Worm (Caenorhabditis elegans): Measurements from ENCODE around the gene ergo-1.
A peak's percentile ranks its signal among the peaks of the same experiment; 100 is the strongest.

Gene ergo-1

DNA sequence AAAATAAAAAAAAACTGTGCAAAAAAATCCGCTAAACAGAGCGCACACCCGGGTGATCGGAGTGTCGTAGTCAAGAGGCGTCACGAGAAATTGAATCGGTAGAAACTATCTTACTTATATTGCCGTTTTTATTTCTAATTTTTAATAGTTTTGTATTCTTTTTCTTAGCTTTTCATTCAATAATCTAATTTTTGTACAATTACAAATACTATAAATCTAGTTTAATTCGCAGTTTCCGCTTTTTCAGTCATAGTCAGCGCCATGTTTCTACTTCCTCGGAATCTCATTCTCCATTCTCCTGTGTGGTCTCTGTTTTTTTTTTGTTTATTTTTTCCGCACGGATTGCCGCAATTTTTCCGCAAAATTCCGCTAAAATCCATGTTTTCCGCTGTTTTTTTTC is 4.8 kb upstream of the ergo-1 start (continued):
- no peak for TF ChIP-seq nhr-12 (tag; optimal IDR thresholded peaks at IDR 0.05)
- TF ChIP-seq jun-1 (tag; optimal IDR thresholded peaks at IDR 0.05), result no peak
- TF ChIP-seq ceh-8 (GFP tag; optimal IDR thresholded peaks at IDR 0.05), result peak; percentile 26
- TF ChIP-seq mdl-1 (tag; optimal IDR thresholded peaks at IDR 0.05), result peak in 1 of 2 experiments; percentile 16
- TF ChIP-seq dpl-1 (GFP tag; optimal IDR thresholded peaks at IDR 0.05), result peak; percentile 48 to 61 (median 54)
- peak; percentile 21 for TF ChIP-seq lin-15B (tag; optimal IDR thresholded peaks at IDR 0.05)
- TF ChIP-seq lir-3 (tag; optimal IDR thresholded peaks at IDR 0.05; ENCODE audit: poor library complexity), result no peak
- TF ChIP-seq xbp-1 (tag; optimal IDR thresholded peaks at IDR 0.05), result peak; percentile 78
- no peak for TF ChIP-seq zag-1 (tag; optimal IDR thresholded peaks at IDR 0.05)
- TF ChIP-seq F16B12.6 (tag; optimal IDR thresholded peaks at IDR 0.05), result no peak
- no peak for TF ChIP-seq ets-5 (GFP tag; IDR thresholded peaks at IDR 0.05)
- TF ChIP-seq unc-62 (GFP tag; optimal IDR thresholded peaks at IDR 0.05), result no peak
- TF ChIP-seq efl-3 (GFP tag; optimal IDR thresholded peaks at IDR 0.05), result peak; percentile 49
- TF ChIP-seq tlp-1 (tag; optimal IDR thresholded peaks at IDR 0.05), result no peak
- TF ChIP-seq nhr-76 (tag; optimal IDR thresholded peaks at IDR 0.05), result no peak
- peak; percentile 31 for TF ChIP-seq lin-13 (GFP tag; optimal IDR thresholded peaks at IDR 0.05)
- TF ChIP-seq irx-1 (tag; optimal IDR thresholded peaks at IDR 0.05), result peak; percentile 81
- TF ChIP-seq egl-13 (tag; optimal IDR thresholded peaks at IDR 0.05), result peak; percentile 81
- no peak for TF ChIP-seq mef-2 (tag; optimal IDR thresholded peaks at IDR 0.05)
- no peak for TF ChIP-seq unc-30 (tag; optimal IDR thresholded peaks at IDR 0.05)
- peak; percentile 94 for TF ChIP-seq nhr-85 (tag)
- peak; percentile 59 for TF ChIP-seq elt-2 (tag; optimal IDR thresholded peaks at IDR 0.05)
- TF ChIP-seq ceh-88 (GFP tag; IDR thresholded peaks at IDR 0.05), result peak; percentile 87
- peak; percentile 13 for TF ChIP-seq zip-4 (GFP tag; optimal IDR thresholded peaks at IDR 0.05)
- TF ChIP-seq nhr-77 (tag; optimal IDR thresholded peaks at IDR 0.05), result peak; percentile 5
- peak in 1 of 2 experiments; percentile 99 for TF ChIP-seq ztf-11 (tag; optimal IDR thresholded peaks at IDR 0.05)
- no peak for TF ChIP-seq snpc-4 (tag; optimal IDR thresholded peaks at IDR 0.05)
- peak; percentile 97 for TF ChIP-seq unc-98 (GFP tag; IDR thresholded peaks at IDR 0.05)
- TF ChIP-seq alr-1 (tag; optimal IDR thresholded peaks at IDR 0.05; ENCODE audit: borderline replicate concordance), result no peak
- TF ChIP-seq nhr-84 (tag; optimal IDR thresholded peaks at IDR 0.05), result no peak
- TF ChIP-seq fos-1 (tag; optimal IDR thresholded peaks at IDR 0.05), result peak; percentile 36
- no peak for TF ChIP-seq rnt-1 (tag; optimal IDR thresholded peaks at IDR 0.05)
- peak; percentile 87 for TF ChIP-seq fkh-4 (tag; optimal IDR thresholded peaks at IDR 0.05; ENCODE audit: borderline replicate concordance)
- peak; percentile 95 for TF ChIP-seq nhr-90 (tag; optimal IDR thresholded peaks at IDR 0.05; ENCODE audit: poor library complexity)
- peak; percentile 20 for TF ChIP-seq fkh-10 (GFP tag; optimal IDR thresholded peaks at IDR 0.05)
- TF ChIP-seq unc-86 (tag; optimal IDR thresholded peaks at IDR 0.05), result peak; percentile 81
- TF ChIP-seq sox-4 (tag; optimal IDR thresholded peaks at IDR 0.05), result peak; percentile 86
- TF ChIP-seq nhr-19 (GFP tag; conservative IDR thresholded peaks at IDR 0.05), result peak; percentile 67
- no peak for TF ChIP-seq ces-1 (GFP tag; optimal IDR thresholded peaks at IDR 0.05)
- peak; percentile 64 to 74 for TF ChIP-seq efl-1 (optimal IDR thresholded peaks at IDR 0.05)
- peak; percentile 59 to 62 for TF ChIP-seq efl-1 (GFP tag; optimal IDR thresholded peaks at IDR 0.05 in 1 of 2)
- peak; percentile 52 for TF ChIP-seq lin-39 (tag; optimal IDR thresholded peaks at IDR 0.05)

DNA sequence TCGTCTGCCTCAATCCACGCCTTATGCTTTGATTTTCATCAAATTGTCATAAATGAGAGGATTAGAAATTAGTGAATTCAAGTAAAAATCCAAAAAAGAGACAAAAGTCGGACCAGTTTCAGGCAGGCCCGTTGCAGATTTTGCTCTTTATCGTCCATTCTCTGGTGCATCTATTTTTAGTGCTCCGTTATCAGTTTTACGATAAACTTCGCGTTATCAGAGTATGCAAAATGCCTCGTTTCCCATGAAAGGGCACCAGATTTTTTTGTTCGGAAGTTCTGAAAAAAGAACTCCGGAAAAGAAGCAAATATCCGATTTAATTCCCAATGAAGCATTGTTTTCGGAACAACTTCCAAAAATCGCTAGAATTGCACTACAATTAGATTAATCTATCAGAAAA is 2.7 kb upstream of the ergo-1 start:
- no peak for TF ChIP-seq lin-15B (tag; optimal IDR thresholded peaks at IDR 0.05)
- no peak for TF ChIP-seq nhr-12 (tag; optimal IDR thresholded peaks at IDR 0.05)
- no peak for TF ChIP-seq unc-86 (tag; optimal IDR thresholded peaks at IDR 0.05)
- TF ChIP-seq nhr-20 (tag; optimal IDR thresholded peaks at IDR 0.05), result no peak
- TF ChIP-seq fkh-10 (GFP tag; optimal IDR thresholded peaks at IDR 0.05), result no peak
- no peak for TF ChIP-seq lsy-2 (tag; optimal IDR thresholded peaks at IDR 0.05)
- TF ChIP-seq unc-98 (GFP tag; IDR thresholded peaks at IDR 0.05), result no peak
- TF ChIP-seq nhr-11 (tag; optimal IDR thresholded peaks at IDR 0.05), result no peak
- TF ChIP-seq ets-5 (GFP tag; IDR thresholded peaks at IDR 0.05), result no peak
- no peak for TF ChIP-seq lir-3 (tag; optimal IDR thresholded peaks at IDR 0.05; ENCODE audit: poor library complexity)
- TF ChIP-seq ceh-63 (GFP tag; optimal IDR thresholded peaks at IDR 0.05), result no peak
